Fruit fly (Drosophila melanogaster) whole organism, wandering third instar larva: ENCODE measurements around the gene BG642312.

Experiments
- Dfd ChIP-seq: fragments of >200 bp; optimal IDR thresholded peaks from 2 replicates; lab custom pipeline; 2017; ENCODE audit warnings: missing biosample characterization, missing genetic modification characterization
- GATAd ChIP-seq: sonication (Bioruptor generic); optimal IDR thresholded peaks from 2 replicates; lab custom pipeline; 2016; ENCODE audit warnings: missing biosample characterization, missing genetic modification characterization
- Hr78 ChIP-seq: fragments of >200 bp; optimal IDR thresholded peaks from 2 replicates; lab custom pipeline; 2017; ENCODE audit warnings: missing biosample characterization, missing genetic modification characterization
- Hr83 ChIP-seq: fragments of 200-300 bp; sonication (Bioruptor generic); optimal IDR thresholded peaks from 2 replicates; lab custom pipeline; 2016; ENCODE audit warnings: missing biosample characterization, mild to moderate bottlenecking, missing genetic modification characterization, moderate library complexity; ENCODE audit not compliant: poor library complexity, severe bottlenecking
- Myc ChIP-seq: fragments of >200 bp; optimal IDR thresholded peaks from 2 replicates; lab custom pipeline; 2017
- br ChIP-seq: fragments of 200-800 bp; sonication (Bioruptor generic); optimal IDR thresholded peaks from 2 replicates; lab custom pipeline; 2016; ENCODE audit warnings: missing biosample characterization, missing genetic modification characterization
- dl ChIP-seq, 2 experiments: fragments of 175-275, 200-275 bp in 1 of 2; fragments of 200-275 bp in 1 of 2; sonication (Bioruptor generic); optimal IDR thresholded peaks; lab custom pipeline; 2018; ENCODE audit warnings: mild to moderate bottlenecking in 2 of 2, missing biosample characterization in 2 of 2, missing genetic modification characterization in 2 of 2, moderate library complexity in 2 of 2; ENCODE audit not compliant: partially characterized antibody in 2 of 2, insufficient read depth in 1 of 2
- dmrt93B ChIP-seq: fragments of 200-800 bp; sonication (Bioruptor generic); optimal IDR thresholded peaks from 2 replicates; lab custom pipeline; 2018; ENCODE audit warnings: missing biosample characterization, mild to moderate bottlenecking, missing genetic modification characterization
- dsf ChIP-seq: sonication (Bioruptor generic); optimal IDR thresholded peaks from 2 replicates; lab custom pipeline; 2016; ENCODE audit warnings: missing biosample characterization, missing genetic modification characterization, borderline replicate concordance
- foxo ChIP-seq, 2 experiments: fragments of 200-800 bp; sonication (Bioruptor generic); optimal IDR thresholded peaks; 2 replicates in 1 of 2; 3 replicates in 1 of 2; lab custom pipeline; 2016 to 2017; ENCODE audit warnings: missing biosample characterization in 2 of 2, missing genetic modification characterization in 2 of 2
- h ChIP-seq: fragments of 200-800 bp; sonication (Bioruptor generic); optimal IDR thresholded peaks from 3 replicates; lab custom pipeline; 2016; ENCODE audit warnings: missing biosample characterization, mild to moderate bottlenecking, missing genetic modification characterization
- pan ChIP-seq: fragments of >200 bp; optimal IDR thresholded peaks from 2 replicates; lab custom pipeline; 2017
- psq ChIP-seq: fragments of 200-800 bp; sonication (Bioruptor generic); optimal IDR thresholded peaks from 3 replicates; lab custom pipeline; 2017; ENCODE audit warnings: missing biosample characterization, mild to moderate bottlenecking, missing genetic modification characterization, moderate library complexity

dm6 chr3L:6275487-6275886, 42.3 kb upstream of the BG642312 start, which contains the start of gene CG43168:
- no peak for TF ChIP-seq br (GFP tag; lab: Kevin White, UChicago)
- TF ChIP-seq GATAd (GFP tag; lab: Kevin White, UChicago): no peak
- TF ChIP-seq dl (GFP tag; optimal IDR thresholded peaks at IDR 0.05; lab: Kevin White, UChicago; ENCODE audit: insufficient read depth in 1 of 2, partially characterized antibody in 2 of 2): no peak
- TF ChIP-seq foxo (GFP tag; optimal IDR thresholded peaks at IDR 0.05; lab: Kevin White, UChicago): no peak
- no peak for TF ChIP-seq Hr83 (GFP tag; lab: Kevin White, UChicago)
- TF ChIP-seq dmrt93B: no peak
- TF ChIP-seq pan: no peak
- TF ChIP-seq dsf (GFP tag; lab: Kevin White, UChicago): no peak
- TF ChIP-seq Dfd: no peak
- no peak for TF ChIP-seq psq
- no peak for TF ChIP-seq Hr78 (GFP tag; lab: Kevin White, UChicago)
- TF ChIP-seq h: no peak
- no peak for TF ChIP-seq Myc (lab: Kevin White, UChicago)
